Worm (Caenorhabditis elegans) whole organism, L1 larva: Measurements from ENCODE around the gene fbxa-185.

Experiments
- egl-13 ChIP-seq: sonication (generic microtip); optimal IDR thresholded peaks from 2 replicates; lab custom pipeline; 2016; ENCODE audit warnings: missing genotype, missing genetic modification reagents, missing genetic modification characterization, missing compliant biosample characterization
- jun-1 ChIP-seq: fragments of 150-350 bp; optimal IDR thresholded peaks from 2 replicates; lab custom pipeline; 2014; ENCODE audit warnings: missing biosample characterization, missing genetic modification reagents, missing genetic modification characterization
- unc-62 ChIP-seq: fragments of 150-350 bp; optimal IDR thresholded peaks from 2 replicates; lab custom pipeline; 2014; ENCODE audit warnings: missing biosample characterization, missing genetic modification reagents, missing genetic modification characterization

ce11 chrV:17284159-17284558, 47.3 kb upstream of the fbxa-185 start:
- TF ChIP-seq jun-1 (no peak), unc-62 (no peak), egl-13 (tag; lab: Kevin White, UChicago) (no peak)
